Worm (Caenorhabditis elegans) whole organism, L1 larva: ENCODE results near the gene crld-1.

ENCODE experiments used
- ces-1 ChIP-seq: fragments of 150-350 bp; optimal IDR thresholded peaks from 2 replicates; lab custom pipeline; 2014; ENCODE audit warnings: missing biosample characterization, missing genetic modification reagents, missing genetic modification characterization
- dpl-1 ChIP-seq, 3 experiments: fragments of 150-350 bp in 2 of 3; sonication (generic microtip) in 1 of 3; optimal IDR thresholded peaks; 2 replicates each; lab custom pipeline; 2014 to 2017; ENCODE audit warnings: missing biosample characterization in 3 of 3, missing genetic modification characterization in 3 of 3, missing genetic modification reagents in 3 of 3
- nhr-76 ChIP-seq: sonication (generic microtip); optimal IDR thresholded peaks from 2 replicates; lab custom pipeline; 2017; ENCODE audit warnings: missing biosample characterization, missing genetic modification characterization

ce11 chrIV:13180723-13181122, 26.5 kb upstream of the crld-1 start, which contains the start of gene F58D2.3:
- TF ChIP-seq nhr-76 (no peak), dpl-1 (GFP tag; optimal IDR thresholded peaks at IDR 0.05; lab: Kevin White, UChicago) (no peak), ces-1 (GFP tag; lab: Kevin White, UChicago) (no peak)
